Fruit fly (Drosophila melanogaster): Measurements from ENCODE around the gene wg.

dm6 chr2L:7289880-7290279 lies 17.1 kb upstream of the wg start:
- TF ChIP-seq CG8478 (optimal IDR thresholded peaks at IDR 0.05), result no peak
- no peak for TF ChIP-seq CTCF (optimal IDR thresholded peaks at IDR 0.05)
